Fruit fly (Drosophila melanogaster): ENCODE data around the gene DIP-epsilon.

dm6 chr2L:6421495-6421894 lies 10.4 kb upstream of the DIP-epsilon start:
- TF ChIP-seq usp (GFP tag; optimal IDR thresholded peaks at IDR 0.05) (no peak), sv (GFP tag; optimal IDR thresholded peaks at IDR 0.05) (no peak), Hr83 (GFP tag; optimal IDR thresholded peaks at IDR 0.05; ENCODE audit: poor library complexity, severe bottlenecking) (no peak), pan (optimal IDR thresholded peaks at IDR 0.05) (no peak), Mio (GFP tag; optimal IDR thresholded peaks at IDR 0.05) (no peak), Myc (optimal IDR thresholded peaks at IDR 0.05) (no peak)
